Worm (Caenorhabditis elegans) whole organism, L1 larva: Measurements from ENCODE around the gene F46C5.6.

Experiments
- C04F5.9 ChIP-seq: sonication (generic microtip); optimal IDR thresholded peaks from 2 replicates; lab custom pipeline; 2016; ENCODE audit warnings: missing genetic modification characterization, missing compliant biosample characterization
- C16A3.4 ChIP-seq: fragments of 150-350 bp; optimal IDR thresholded peaks from 2 replicates; lab custom pipeline; 2014; ENCODE audit warnings: missing biosample characterization, missing genetic modification characterization
- C34B4.2 ChIP-seq: sonication (generic microtip); optimal IDR thresholded peaks from 2 replicates; lab custom pipeline; 2017; ENCODE audit warnings: mild to moderate bottlenecking, missing genetic modification characterization, missing compliant biosample characterization
- F16B12.6 ChIP-seq: fragments of 150-350 bp; optimal IDR thresholded peaks from 2 replicates; lab custom pipeline; 2014; ENCODE audit warnings: missing biosample characterization, missing genetic modification characterization
- aha-1 ChIP-seq: fragments of 150-350 bp; optimal IDR thresholded peaks from 2 replicates; lab custom pipeline; 2014; ENCODE audit warnings: missing biosample characterization, missing genetic modification characterization
- alr-1 ChIP-seq: fragments of 200-800 bp; sonication (Bioruptor generic); optimal IDR thresholded peaks from 2 replicates; lab custom pipeline; 2018; ENCODE audit warnings: borderline replicate concordance, mild to moderate bottlenecking, missing genetic modification characterization, missing compliant biosample characterization
- ama-1 ChIP-seq: fragments of 150-350 bp; optimal IDR thresholded peaks from 2 replicates; lab custom pipeline; 2014
- blmp-1 ChIP-seq: fragments of 150-350 bp; optimal IDR thresholded peaks from 2 replicates; lab custom pipeline; 2014; ENCODE audit warnings: missing biosample characterization, missing genetic modification characterization
- ceh-8 ChIP-seq: fragments of 200-800 bp; sonication (Bioruptor generic); optimal IDR thresholded peaks from 2 replicates; lab custom pipeline; 2018; ENCODE audit warnings: mild to moderate bottlenecking, missing genetic modification characterization, moderate library complexity, missing compliant biosample characterization
- ceh-82 ChIP-seq, 3 experiments: fragments of 150-350 bp in 1 of 3; sonication (generic microtip) in 2 of 3; optimal IDR thresholded peaks; 2 replicates each; lab custom pipeline; 2014 to 2017; ENCODE audit warnings: missing biosample characterization in 3 of 3, missing genetic modification characterization in 3 of 3
- ceh-90 ChIP-seq: sonication (generic microtip); optimal IDR thresholded peaks from 2 replicates; lab custom pipeline; 2016; ENCODE audit warnings: missing genetic modification characterization, missing compliant biosample characterization
- ces-1 ChIP-seq: fragments of 150-350 bp; optimal IDR thresholded peaks from 2 replicates; lab custom pipeline; 2014; ENCODE audit warnings: missing biosample characterization, missing genetic modification reagents, missing genetic modification characterization
- dpl-1 ChIP-seq, 3 experiments: fragments of 150-350 bp in 2 of 3; sonication (generic microtip) in 1 of 3; optimal IDR thresholded peaks; 2 replicates each; lab custom pipeline; 2014 to 2017; ENCODE audit warnings: missing biosample characterization in 3 of 3, missing genetic modification characterization in 3 of 3, missing genetic modification reagents in 3 of 3
- dsc-1 ChIP-seq: sonication (generic microtip); optimal IDR thresholded peaks from 2 replicates; lab custom pipeline; 2016; ENCODE audit warnings: mild to moderate bottlenecking, missing genetic modification characterization, missing compliant biosample characterization
- efl-1 ChIP-seq, 4 experiments: fragments of 150-350 bp; optimal IDR thresholded peaks in 3 of 4; peaks in 1 of 4; 1 replicate in 1 of 4; 2 replicates in 3 of 4; lab custom pipeline; 2014; ENCODE audit warnings: missing biosample characterization in 2 of 4, missing genetic modification characterization in 2 of 4, missing genetic modification reagents in 2 of 4
- efl-3 ChIP-seq: fragments of 200-800 bp; sonication (Bioruptor generic); optimal IDR thresholded peaks from 2 replicates; lab custom pipeline; 2018; ENCODE audit warnings: mild to moderate bottlenecking, missing genetic modification characterization, missing compliant biosample characterization
- egl-13 ChIP-seq: sonication (generic microtip); optimal IDR thresholded peaks from 2 replicates; lab custom pipeline; 2016; ENCODE audit warnings: missing genotype, missing genetic modification reagents, missing genetic modification characterization, missing compliant biosample characterization
- egl-27 ChIP-seq, 2 experiments: fragments of 150-350 bp in 1 of 2; sonication (generic microtip); optimal IDR thresholded peaks; 3 replicates each; lab custom pipeline; 2017 to 2018; ENCODE audit warnings: missing biosample characterization in 2 of 2, missing genetic modification characterization in 2 of 2, missing genetic modification reagents in 2 of 2
- elt-2 ChIP-seq: sonication (generic microtip); optimal IDR thresholded peaks from 2 replicates; lab custom pipeline; 2016; ENCODE audit warnings: missing genetic modification characterization, mild to moderate bottlenecking, inconsistent platforms, missing compliant biosample characterization, missing genetic modification reagents
- fkh-4 ChIP-seq: sonication (generic microtip); optimal IDR thresholded peaks from 2 replicates; lab custom pipeline; 2016; ENCODE audit warnings: missing compliant biosample characterization, missing genetic modification characterization, borderline replicate concordance
- fkh-8 ChIP-seq: sonication (generic microtip); optimal IDR thresholded peaks from 2 replicates; lab custom pipeline; 2016; ENCODE audit warnings: mild to moderate bottlenecking, missing genetic modification characterization, missing compliant biosample characterization
- grh-1 ChIP-seq: fragments of 200-800 bp; sonication (Bioruptor generic); IDR thresholded peaks from 2 replicates; pipeline ENCODE4 v1.3.6; 2022; ENCODE audit warnings: missing genetic modification reagents, missing genetic modification characterization, missing compliant biosample characterization
- hlh-17 ChIP-seq: fragments of 200-800 bp; sonication (Bioruptor generic); optimal IDR thresholded peaks from 2 replicates; lab custom pipeline; 2018; ENCODE audit warnings: missing genetic modification characterization, mild to moderate bottlenecking, missing compliant biosample characterization, moderate library complexity, borderline replicate concordance
- hlh-4 ChIP-seq: sonication (generic microtip); optimal IDR thresholded peaks from 2 replicates; lab custom pipeline; 2016; ENCODE audit warnings: mild to moderate bottlenecking, missing genetic modification characterization, missing compliant biosample characterization
- irx-1 ChIP-seq: sonication (generic microtip); optimal IDR thresholded peaks from 2 replicates; lab custom pipeline; 2016; ENCODE audit warnings: missing genetic modification characterization, missing compliant biosample characterization
- jun-1 ChIP-seq: fragments of 150-350 bp; optimal IDR thresholded peaks from 2 replicates; lab custom pipeline; 2014; ENCODE audit warnings: missing biosample characterization, missing genetic modification reagents, missing genetic modification characterization
- lin-13 ChIP-seq: fragments of 150-350 bp; optimal IDR thresholded peaks from 2 replicates; lab custom pipeline; 2014; ENCODE audit warnings: missing biosample characterization, missing genetic modification reagents, missing genetic modification characterization
- lin-14 ChIP-seq: fragments of 200-800 bp; sonication (Bioruptor generic); optimal IDR thresholded peaks from 2 replicates; lab custom pipeline; 2018; ENCODE audit warnings: mild to moderate bottlenecking, missing genetic modification characterization, moderate library complexity, missing compliant biosample characterization
- lin-15B ChIP-seq: fragments of 150-350 bp; sonication (generic microtip); optimal IDR thresholded peaks from 3 replicates; lab custom pipeline; 2014; ENCODE audit warnings: missing biosample characterization, missing genetic modification characterization
- lin-35 ChIP-seq, 2 experiments: fragments of 150-350 bp; optimal IDR thresholded peaks; 2 replicates each; lab custom pipeline; 2014; ENCODE audit warnings: missing biosample characterization in 2 of 2, missing genetic modification characterization in 2 of 2, missing genetic modification reagents in 2 of 2
- lsy-2 ChIP-seq, 2 experiments: fragments of 150-350 bp; optimal IDR thresholded peaks; 2 replicates each; lab custom pipeline; 2014; ENCODE audit warnings: missing biosample characterization in 2 of 2, missing genetic modification characterization in 2 of 2
- mab-9 ChIP-seq: fragments of 200-800 bp; sonication (Bioruptor generic); IDR thresholded peaks from 2 replicates; pipeline ENCODE4 v1.3.6; 2022; ENCODE audit warnings: missing genetic modification reagents, missing genetic modification characterization, missing compliant biosample characterization
- mep-1 ChIP-seq: fragments of 150-350 bp; optimal IDR thresholded peaks from 2 replicates; lab custom pipeline; 2014; ENCODE audit warnings: missing biosample characterization, missing genetic modification characterization
- nhr-12 ChIP-seq: sonication (generic microtip); optimal IDR thresholded peaks from 2 replicates; lab custom pipeline; 2017; ENCODE audit warnings: missing biosample characterization, missing genetic modification characterization
- nhr-19 ChIP-seq: fragments of 200-800 bp; sonication (Bioruptor generic); conservative IDR thresholded peaks from 2 replicates; pipeline ENCODE4 v1.3.6; 2022; ENCODE audit warnings: missing genetic modification characterization, missing compliant biosample characterization
- nhr-20 ChIP-seq: sonication (generic microtip); optimal IDR thresholded peaks from 2 replicates; lab custom pipeline; 2016; ENCODE audit warnings: mild to moderate bottlenecking, missing genetic modification characterization, missing compliant biosample characterization
- nhr-28 ChIP-seq: fragments of 150-350 bp; optimal IDR thresholded peaks from 2 replicates; lab custom pipeline; 2014; ENCODE audit warnings: missing biosample characterization, missing genetic modification characterization
- nhr-47 ChIP-seq: sonication (generic microtip); optimal IDR thresholded peaks from 2 replicates; lab custom pipeline; 2016; ENCODE audit warnings: mild to moderate bottlenecking, missing genetic modification characterization, moderate library complexity, missing compliant biosample characterization
- nhr-71 ChIP-seq: sonication (generic microtip); optimal IDR thresholded peaks from 2 replicates; lab custom pipeline; 2016; ENCODE audit warnings: mild to moderate bottlenecking, missing genetic modification characterization, moderate library complexity, missing compliant biosample characterization
- nhr-76 ChIP-seq: sonication (generic microtip); optimal IDR thresholded peaks from 2 replicates; lab custom pipeline; 2017; ENCODE audit warnings: missing biosample characterization, missing genetic modification characterization
- nhr-77 ChIP-seq: fragments of 150-350 bp; optimal IDR thresholded peaks from 2 replicates; lab custom pipeline; 2014; ENCODE audit warnings: missing biosample characterization, missing genetic modification characterization
- pqm-1 ChIP-seq: sonication (generic microtip); optimal IDR thresholded peaks from 3 replicates; lab custom pipeline; 2017; ENCODE audit warnings: missing biosample characterization, missing genetic modification characterization
- snpc-4 ChIP-seq: fragments of 150-350 bp; optimal IDR thresholded peaks from 2 replicates; lab custom pipeline; 2014; ENCODE audit warnings: missing biosample characterization, missing genetic modification characterization
- sox-4 ChIP-seq: sonication (generic microtip); optimal IDR thresholded peaks from 2 replicates; lab custom pipeline; 2016; ENCODE audit warnings: missing genetic modification characterization, missing compliant biosample characterization
- sup-37 ChIP-seq: fragments of 200-800 bp; sonication (Bioruptor generic); optimal IDR thresholded peaks from 2 replicates; lab custom pipeline; 2018; ENCODE audit warnings: mild to moderate bottlenecking, missing genetic modification characterization, missing compliant biosample characterization
- swsn-7 ChIP-seq: sonication (generic microtip); optimal IDR thresholded peaks from 2 replicates; lab custom pipeline; 2016; ENCODE audit warnings: missing genetic modification characterization, missing compliant biosample characterization
- unc-130 ChIP-seq: fragments of 150-350 bp; optimal IDR thresholded peaks from 2 replicates; lab custom pipeline; 2017; ENCODE audit warnings: missing biosample characterization, missing genetic modification characterization, inconsistent platforms
- unc-30 ChIP-seq: sonication (generic microtip); optimal IDR thresholded peaks from 2 replicates; lab custom pipeline; 2017; ENCODE audit warnings: missing biosample characterization, missing genetic modification characterization
- vab-15 ChIP-seq: sonication (generic microtip); optimal IDR thresholded peaks from 2 replicates; lab custom pipeline; 2017; ENCODE audit warnings: missing genotype, mild to moderate bottlenecking, missing genetic modification characterization, missing compliant biosample characterization
- xbp-1 ChIP-seq: sonication (generic microtip); optimal IDR thresholded peaks from 2 replicates; lab custom pipeline; 2016; ENCODE audit warnings: missing genetic modification characterization, missing compliant biosample characterization
- zag-1 ChIP-seq: fragments of 150-350 bp; optimal IDR thresholded peaks from 2 replicates; lab custom pipeline; 2014; ENCODE audit warnings: missing biosample characterization, missing genetic modification characterization
- zip-4 ChIP-seq: fragments of 200-800 bp; sonication (Bioruptor generic); optimal IDR thresholded peaks from 2 replicates; lab custom pipeline; 2018; ENCODE audit warnings: mild to moderate bottlenecking, missing genetic modification characterization, moderate library complexity, missing compliant biosample characterization
- ztf-4 ChIP-seq: fragments of 150-350 bp; optimal IDR thresholded peaks from 2 replicates; lab custom pipeline; 2014; ENCODE audit warnings: missing biosample characterization, missing genetic modification characterization

F46C5.6 gene

ce11 chrII:8796391-8796790 is 47.9 kb downstream of the F46C5.6 start (continued):
- TF ChIP-seq nhr-28 (tag; lab: Kevin White, UChicago) (no peak), elt-2 (no peak), ama-1 (no peak), lsy-2 (tag; optimal IDR thresholded peaks at IDR 0.05; lab: Kevin White, UChicago) (peak; percentile 45 to 50), nhr-19 (GFP tag; lab: Robert Waterston, UW) (peak; percentile 52), pqm-1 (tag; lab: Kevin White, UChicago) (no peak), irx-1 (tag; lab: Kevin White, UChicago) (peak; percentile 54), mab-9 (no peak), egl-13 (tag; lab: Kevin White, UChicago) (peak; percentile 90), hlh-4 (no peak), egl-27 (tag; optimal IDR thresholded peaks at IDR 0.05; lab: Kevin White, UChicago) (no peak), grh-1 (GFP tag; lab: Robert Waterston, UW) (no peak), efl-3 (GFP tag; lab: Kevin White, UChicago) (no peak), nhr-77 (tag; lab: Kevin White, UChicago) (peak; percentile 7), nhr-71 (tag; lab: Kevin White, UChicago) (peak; percentile 88), C16A3.4 (tag; lab: Kevin White, UChicago) (no peak), jun-1 (peak; percentile 52), ceh-82 (tag; optimal IDR thresholded peaks at IDR 0.05; lab: Kevin White, UChicago) (peak; percentile 48 to 68 (median 65)), blmp-1 (tag; lab: Kevin White, UChicago) (no peak), mep-1 (peak; percentile 16), fkh-4 (tag; lab: Kevin White, UChicago) (no peak), nhr-47 (tag; lab: Kevin White, UChicago) (peak; percentile 85), snpc-4 (tag; lab: Kevin White, UChicago) (peak; percentile 13), zag-1 (tag; lab: Kevin White, UChicago) (no peak), sup-37 (GFP tag; lab: Kevin White, UChicago) (no peak), lin-15B (tag; lab: Kevin White, UChicago) (no peak), hlh-17 (GFP tag; lab: Kevin White, UChicago) (no peak), lin-13 (GFP tag; lab: Kevin White, UChicago) (no peak), unc-130 (tag; lab: Kevin White, UChicago) (no peak), lin-14 (peak; percentile 98), xbp-1 (tag; lab: Kevin White, UChicago) (peak; percentile 61), dpl-1 (GFP tag; optimal IDR thresholded peaks at IDR 0.05; lab: Kevin White, UChicago) (peak in 1 of 3 experiments; percentile 18), nhr-76 (tag; lab: Kevin White, UChicago) (no peak), sox-4 (tag; lab: Kevin White, UChicago) (no peak), efl-1 (optimal IDR thresholded peaks at IDR 0.05; lab: Kevin White, UChicago) (peak; percentile 35 to 46), efl-1 (GFP tag; optimal IDR thresholded peaks at IDR 0.05 in 1 of 2; lab: Kevin White, UChicago) (peak; percentile 5 to 67), nhr-20 (peak; percentile 56), C34B4.2 (tag; lab: Kevin White, UChicago) (no peak), vab-15 (no peak), ceh-90 (tag; lab: Kevin White, UChicago) (no peak), swsn-7 (tag; lab: Kevin White, UChicago) (peak; percentile 68), zip-4 (GFP tag; lab: Kevin White, UChicago) (no peak), F16B12.6 (tag; lab: Kevin White, UChicago) (no peak), ces-1 (GFP tag; lab: Kevin White, UChicago) (no peak), dsc-1 (tag; lab: Kevin White, UChicago) (peak; percentile 53), aha-1 (tag; lab: Kevin White, UChicago) (no peak), ztf-4 (tag; lab: Kevin White, UChicago) (peak; percentile 44), nhr-12 (no peak), fkh-8 (tag; lab: Kevin White, UChicago) (peak; percentile 95), ceh-8 (GFP tag; lab: Kevin White, UChicago) (peak; percentile 32), C04F5.9 (tag; lab: Kevin White, UChicago) (no peak), lin-35 (GFP tag; optimal IDR thresholded peaks at IDR 0.05; lab: Kevin White, UChicago) (peak in 1 of 2 experiments; percentile 50), unc-30 (tag; lab: Kevin White, UChicago) (no peak), alr-1 (no peak)
